Fruit fly (Drosophila melanogaster): ENCODE measurements around the gene Mipp1.
A peak's percentile ranks its signal among the peaks of the same experiment; 100 is the strongest.

Mipp1 gene

DNA sequence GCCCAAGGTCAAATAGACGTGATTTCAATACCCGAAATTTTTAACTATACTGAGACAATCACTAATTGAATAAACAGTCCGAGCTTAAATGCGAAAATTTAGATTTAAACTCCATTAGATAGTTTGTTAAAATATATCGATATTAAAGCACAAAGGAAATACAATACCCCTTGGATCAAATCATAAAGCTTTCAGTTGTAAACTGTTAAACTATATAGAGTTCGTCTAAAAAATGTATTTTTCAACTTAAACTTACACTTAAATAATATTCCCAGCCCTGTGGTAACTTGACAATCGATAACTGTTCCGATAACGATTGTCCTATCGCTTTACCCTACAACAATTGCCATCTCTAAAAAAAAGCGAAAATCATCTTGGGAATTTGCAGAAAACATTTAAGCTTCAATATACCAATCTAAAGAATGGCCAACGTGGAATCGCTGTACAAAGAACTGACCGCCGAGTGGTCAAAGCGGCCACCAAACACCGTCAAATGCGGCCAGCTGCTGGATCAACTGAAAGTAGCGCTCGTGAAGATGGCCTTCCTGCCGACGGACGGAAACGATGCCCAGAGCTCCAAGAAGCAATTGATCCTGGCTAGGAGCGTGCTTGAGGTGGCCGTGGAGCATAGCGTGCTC is 9.7 kb upstream of the Mipp1 start, which contains the start of gene Rpn12 (continued):
- peak; percentile 21; the same call in 1 of the 3 replicates for TF ChIP-seq Dbx (GFP tag; IDR thresholded peaks at IDR 0.05)
- no peak for TF ChIP-seq CG12942 (GFP tag; optimal IDR thresholded peaks at IDR 0.05)
- TF ChIP-seq CTCF (GFP tag; optimal IDR thresholded peaks at IDR 0.05), result no peak
- peak; percentile 50 for TF ChIP-seq CG10267 (tag; optimal IDR thresholded peaks at IDR 0.05)
- TF ChIP-seq Vsx1 (GFP tag; optimal IDR thresholded peaks at IDR 0.05), result no peak
- TF ChIP-seq dati (GFP tag; IDR thresholded peaks at IDR 0.05), result no peak
- no peak for TF ChIP-seq Sin3A (optimal IDR thresholded peaks at IDR 0.05)
- no peak for TF ChIP-seq run (tag; optimal IDR thresholded peaks at IDR 0.05)
- no peak for TF ChIP-seq CG33213 (GFP tag; optimal IDR thresholded peaks at IDR 0.05)
- TF ChIP-seq abd-A (tag; optimal IDR thresholded peaks at IDR 0.05), result no peak
- no peak for TF ChIP-seq az2 (GFP tag; optimal IDR thresholded peaks at IDR 0.05)
- TF ChIP-seq CG14710 (tag; optimal IDR thresholded peaks at IDR 0.05), result peak; percentile 38
- no peak for TF ChIP-seq zfh1 (GFP tag; IDR thresholded peaks at IDR 0.05)
- no peak for TF ChIP-seq yki (optimal IDR thresholded peaks at IDR 0.05)
- TF ChIP-seq E2f2 (GFP tag; IDR thresholded peaks at IDR 0.05), result peak; percentile 40; the same call in 1 of the 2 replicates
- TF ChIP-seq CG10321 (GFP tag; IDR thresholded peaks at IDR 0.05), result no peak
- TF ChIP-seq Hmx (GFP tag; optimal IDR thresholded peaks at IDR 0.05), result no peak
- no peak for TF ChIP-seq CG17186 (GFP tag; optimal IDR thresholded peaks at IDR 0.05)
- TF ChIP-seq CG31441 (GFP tag; IDR thresholded peaks at IDR 0.05), result 0 out of 2 replicates have a peak, but pooled peaks have one; percentile 29
- TF ChIP-seq CG16863 (GFP tag; optimal IDR thresholded peaks at IDR 0.05), result no peak
- TF ChIP-seq CG3838 (GFP tag; optimal IDR thresholded peaks at IDR 0.05), result no peak
- TF ChIP-seq sisA (GFP tag; IDR thresholded peaks at IDR 0.05), result no peak
- no peak for TF ChIP-seq CG16815 (GFP tag; optimal IDR thresholded peaks at IDR 0.05)
- TF ChIP-seq onecut (GFP tag; IDR thresholded peaks at IDR 0.05), result no peak
- TF ChIP-seq CG9437 (GFP tag; optimal IDR thresholded peaks at IDR 0.05), result no peak
- TF ChIP-seq CG7928 (GFP tag; optimal IDR thresholded peaks at IDR 0.05), result peak; percentile 86
- TF ChIP-seq klu (GFP tag; IDR thresholded peaks at IDR 0.05), result no peak
- peak; percentile 7 for TF ChIP-seq sd (tag; optimal IDR thresholded peaks at IDR 0.05)
- TF ChIP-seq CG3847 (GFP tag; IDR thresholded peaks at IDR 0.05), result peak; percentile 14; the same call in 1 of the 2 replicates
- no peak for TF ChIP-seq CG10565 (GFP tag; optimal IDR thresholded peaks at IDR 0.05)
- peak; percentile 75; the same call in 2 of the 3 replicates for TF ChIP-seq knrl (GFP tag; IDR thresholded peaks at IDR 0.05; ENCODE audit: partially characterized antibody)
- TF ChIP-seq dan (GFP tag; IDR thresholded peaks at IDR 0.05), result no peak
- TF ChIP-seq CG14667 (GFP tag; IDR thresholded peaks at IDR 0.05), result no peak
- no peak for TF ChIP-seq CG7271 (tag; optimal IDR thresholded peaks at IDR 0.05)
- peak; percentile 42 for TF ChIP-seq Nf-YC (tag; optimal IDR thresholded peaks at IDR 0.05)
- TF ChIP-seq gcm2 (GFP tag; optimal IDR thresholded peaks at IDR 0.05), result no peak
- no peak for TF ChIP-seq CG15696 (tag; optimal IDR thresholded peaks at IDR 0.05)
- TF ChIP-seq CrebB (tag; optimal IDR thresholded peaks at IDR 0.05), result no peak
- no peak for TF ChIP-seq CG5953 (GFP tag; IDR thresholded peaks at IDR 0.05)
- TF ChIP-seq Rfx (GFP tag; IDR thresholded peaks at IDR 0.05), result peak; percentile 61
- peak; percentile 58 for TF ChIP-seq pzg (GFP tag; optimal IDR thresholded peaks at IDR 0.05)
- TF ChIP-seq CG18599 (GFP tag; optimal IDR thresholded peaks at IDR 0.05), result peak; percentile 24
- TF ChIP-seq eve (GFP tag; optimal IDR thresholded peaks at IDR 0.05), result no peak
- no peak for TF ChIP-seq CG6175 (GFP tag; IDR thresholded peaks at IDR 0.05)
